Worm (Caenorhabditis elegans) whole organism, L4/young adult: ENCODE data around the gene C30G12.1.

Experiments used
- W03F9.2 ChIP-seq: fragments of 150-350 bp; optimal IDR thresholded peaks from 2 replicates; lab custom pipeline; 2014; ENCODE audit warnings: missing biosample characterization, missing genetic modification characterization
- dao-5 ChIP-seq: sonication (generic microtip); optimal IDR thresholded peaks from 2 replicates; lab custom pipeline; 2016; ENCODE audit warnings: missing genotype, missing genetic modification characterization, moderate library complexity, missing compliant biosample characterization
- him-1 ChIP-seq: sonication (generic microtip); optimal IDR thresholded peaks from 2 replicates; lab custom pipeline; 2016; ENCODE audit warnings: missing genotype, missing genetic modification reagents, missing genetic modification characterization, missing compliant biosample characterization

C30G12.1 gene

DNA sequence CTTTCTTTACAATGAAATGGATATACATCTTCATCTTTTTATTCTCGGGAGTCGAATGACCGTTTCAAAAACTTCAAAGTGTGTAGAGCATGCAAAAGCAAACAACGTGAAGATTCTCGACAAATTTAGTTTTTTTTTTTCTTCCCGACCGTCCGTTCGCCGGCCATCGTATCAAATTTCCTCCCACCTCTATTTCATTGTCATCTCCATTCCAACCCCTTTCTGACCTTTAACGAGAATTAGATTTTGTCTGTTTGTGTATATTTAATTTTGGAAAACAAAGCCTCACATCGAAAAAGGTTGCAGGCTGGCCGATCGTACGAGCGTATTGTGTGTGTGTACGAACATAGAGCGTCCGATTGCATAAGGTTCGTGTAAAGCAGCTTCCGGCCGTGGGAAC lies at the start of gene C30G12.1:
Gene C30G12.1 (plus strand): TSS at position 301 of the 400 bp plus-strand sequence.
- TF ChIP-seq dao-5 (tag; lab: Kevin White, UChicago) (no peak), him-1 (tag; lab: Kevin White, UChicago) (no peak), W03F9.2 (tag; lab: Kevin White, UChicago) (no peak)

DNA sequence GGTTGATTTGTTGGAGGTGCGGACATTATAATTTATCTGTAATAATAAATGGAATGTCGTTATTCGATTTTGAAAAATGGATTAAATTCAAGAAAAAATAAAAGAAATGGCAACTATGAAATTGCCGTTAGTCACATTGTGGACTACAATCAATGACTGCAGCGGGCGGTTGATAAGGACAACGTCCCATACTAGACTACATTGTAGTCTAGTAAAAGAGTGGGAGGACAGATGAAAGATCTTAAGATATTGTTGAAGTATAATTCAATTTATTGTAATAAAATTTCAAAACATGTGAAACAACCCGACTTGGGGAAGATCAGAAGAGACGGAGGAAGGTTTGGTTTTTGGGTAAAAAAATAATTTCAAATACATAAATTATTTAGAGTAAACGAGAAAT lies 47.2 kb upstream of the C30G12.1 start, which contains the start of the genes prx-13 and ada-2:
Gene prx-13 (minus strand): TSS at position 38 of the 400 bp plus-strand sequence.
Gene ada-2 (plus strand): TSS at position 282 of the 400 bp plus-strand sequence.
- TF ChIP-seq dao-5 (tag; lab: Kevin White, UChicago): no peak
- no peak for TF ChIP-seq W03F9.2 (tag; lab: Kevin White, UChicago)
- TF ChIP-seq him-1 (tag; lab: Kevin White, UChicago): no peak

DNA sequence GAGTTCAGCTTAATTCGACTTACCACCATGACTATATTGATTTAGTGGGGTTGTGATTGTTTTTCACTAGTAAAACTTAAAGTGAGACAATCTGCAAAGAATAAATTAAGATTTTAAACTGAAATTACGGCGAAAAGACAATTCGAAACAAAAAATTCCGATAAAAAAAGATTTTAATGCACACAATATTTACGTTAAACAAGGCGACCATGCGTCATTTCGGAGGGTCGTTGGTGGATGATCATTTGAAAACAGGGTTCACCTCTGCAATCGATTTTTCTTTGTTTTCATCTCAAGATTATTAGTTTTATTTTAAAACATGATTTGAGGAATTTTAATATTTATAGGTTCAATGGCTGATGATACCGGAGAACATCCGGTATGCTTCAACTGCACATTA lies 46.1 kb upstream of the C30G12.1 start, which contains the start of gene lsm-4:
Gene lsm-4 (minus strand): TSS at position 91 of the 400 bp plus-strand sequence.
- TF ChIP-seq him-1 (tag; lab: Kevin White, UChicago): no peak
- TF ChIP-seq dao-5 (tag; lab: Kevin White, UChicago): no peak
- TF ChIP-seq W03F9.2 (tag; lab: Kevin White, UChicago): no peak

DNA sequence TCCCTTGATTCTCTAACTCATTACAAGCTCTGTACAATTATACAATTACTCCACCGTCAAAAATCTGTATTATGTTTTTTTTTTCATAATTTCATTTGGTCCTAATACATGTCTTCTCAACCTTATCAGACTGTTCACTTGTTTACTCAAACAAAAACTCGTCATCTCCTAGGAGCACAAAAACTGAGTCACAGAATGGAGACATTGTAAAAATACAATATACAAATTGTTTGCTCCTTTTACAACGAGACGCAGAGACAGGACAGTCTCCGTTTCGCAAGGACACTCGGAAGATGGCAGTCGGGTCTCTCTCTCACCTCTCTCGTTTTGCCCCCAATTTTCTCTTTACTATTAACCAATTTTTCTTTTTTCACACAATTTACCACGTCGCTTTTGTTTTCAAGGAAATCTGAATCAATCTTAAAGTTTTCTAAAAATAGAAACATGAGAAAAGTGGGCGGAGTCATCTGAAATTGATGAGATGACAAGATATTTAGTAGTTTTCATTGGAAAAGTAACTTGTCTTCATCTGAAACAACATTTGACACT lies 43.5 kb upstream of the C30G12.1 start, which contains the start of gene F32A5.8:
Gene F32A5.8 (plus strand): TSS at position 499 of the 549 bp plus-strand sequence.
- no peak for TF ChIP-seq him-1 (tag; lab: Kevin White, UChicago)
- TF ChIP-seq W03F9.2 (tag; lab: Kevin White, UChicago): no peak
- TF ChIP-seq dao-5 (tag; lab: Kevin White, UChicago): no peak

DNA sequence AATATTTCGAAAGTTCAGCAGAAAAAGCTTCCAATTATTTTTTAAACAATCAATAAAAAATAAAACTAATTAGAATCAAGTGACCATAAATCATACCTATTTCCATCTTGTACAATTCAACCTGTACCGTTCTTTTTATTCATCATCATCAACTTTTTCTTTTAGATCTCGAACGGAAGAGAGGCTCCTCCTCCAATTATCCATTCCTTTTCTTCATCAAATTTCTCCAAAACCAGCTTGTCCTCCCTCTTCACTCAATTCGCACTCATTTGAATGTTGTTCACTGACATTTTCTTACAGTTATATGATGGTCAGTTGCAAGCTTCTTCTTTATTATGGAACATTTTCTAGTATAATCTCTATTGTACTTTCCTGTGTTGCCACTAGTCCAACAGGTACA lies 37.3 kb upstream of the C30G12.1 start, which contains the start of gene C30G12.4:
Gene C30G12.4 (plus strand): TSS at position 301 of the 400 bp plus-strand sequence.
- no peak for TF ChIP-seq W03F9.2 (tag; lab: Kevin White, UChicago)
- no peak for TF ChIP-seq dao-5 (tag; lab: Kevin White, UChicago)
- TF ChIP-seq him-1 (tag; lab: Kevin White, UChicago): no peak

DNA sequence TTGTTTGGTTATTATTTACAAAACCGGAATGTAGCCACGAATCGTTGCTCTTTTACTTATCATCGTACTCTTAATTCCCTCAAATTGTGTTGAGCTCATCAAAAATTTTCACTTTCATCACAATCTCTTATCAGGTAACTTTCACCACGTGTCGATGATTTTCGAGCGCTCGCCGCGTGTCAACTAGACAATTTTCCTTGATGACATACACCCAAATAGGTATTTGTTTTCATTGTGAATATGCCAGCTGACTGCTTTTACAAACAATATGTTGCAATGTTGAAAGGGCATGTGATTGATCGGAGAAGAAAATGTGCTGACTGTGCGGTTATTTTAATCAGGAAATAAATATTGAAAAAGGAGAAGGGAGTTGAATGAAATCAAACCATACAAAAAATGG lies 34.5 kb upstream of the C30G12.1 start:
- no peak for TF ChIP-seq dao-5 (tag; lab: Kevin White, UChicago)
- no peak for TF ChIP-seq him-1 (tag; lab: Kevin White, UChicago)
- no peak for TF ChIP-seq W03F9.2 (tag; lab: Kevin White, UChicago)

DNA sequence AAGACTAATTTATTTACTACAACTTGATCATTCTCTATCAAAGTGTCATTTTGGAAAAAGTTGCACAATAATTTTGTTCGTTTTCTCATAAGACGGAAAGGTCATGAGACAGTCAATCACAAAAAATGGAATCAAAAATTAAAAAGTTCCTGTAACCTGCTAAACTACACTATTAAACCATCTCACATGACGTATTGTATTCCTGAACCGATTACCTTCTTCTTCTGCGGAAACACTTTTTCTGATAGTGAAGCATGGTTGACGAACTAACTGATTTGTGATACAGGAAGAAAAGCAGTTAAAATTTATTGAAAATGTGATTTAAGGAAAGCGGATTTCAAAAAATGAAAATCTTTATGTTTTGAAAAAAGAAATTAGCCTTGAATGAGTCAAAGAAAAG lies 29.4 kb upstream of the C30G12.1 start:
- TF ChIP-seq him-1 (tag; lab: Kevin White, UChicago) (no peak), W03F9.2 (tag; lab: Kevin White, UChicago) (no peak), dao-5 (tag; lab: Kevin White, UChicago) (no peak)

DNA sequence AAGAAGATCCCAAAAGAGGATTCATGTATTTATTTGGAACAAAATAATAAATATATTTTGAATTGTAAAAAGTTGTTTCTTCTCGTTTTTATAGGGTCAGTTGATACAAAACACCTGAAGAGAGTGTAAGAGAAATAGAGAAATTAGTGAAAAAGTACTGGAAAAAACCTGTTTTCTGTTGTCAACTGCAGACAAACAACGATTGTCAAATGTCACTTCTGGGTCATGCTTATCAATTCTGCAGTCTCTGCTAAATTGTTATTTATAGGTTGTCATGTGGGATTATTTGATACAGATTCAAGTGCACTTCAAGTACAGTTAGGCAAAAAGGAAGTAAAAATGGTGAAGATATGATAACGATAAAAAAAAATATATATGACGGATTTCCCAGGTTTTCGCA lies 26.6 kb upstream of the C30G12.1 start:
- TF ChIP-seq dao-5 (tag; lab: Kevin White, UChicago) (no peak), him-1 (tag; lab: Kevin White, UChicago) (no peak), W03F9.2 (tag; lab: Kevin White, UChicago) (no peak)

DNA sequence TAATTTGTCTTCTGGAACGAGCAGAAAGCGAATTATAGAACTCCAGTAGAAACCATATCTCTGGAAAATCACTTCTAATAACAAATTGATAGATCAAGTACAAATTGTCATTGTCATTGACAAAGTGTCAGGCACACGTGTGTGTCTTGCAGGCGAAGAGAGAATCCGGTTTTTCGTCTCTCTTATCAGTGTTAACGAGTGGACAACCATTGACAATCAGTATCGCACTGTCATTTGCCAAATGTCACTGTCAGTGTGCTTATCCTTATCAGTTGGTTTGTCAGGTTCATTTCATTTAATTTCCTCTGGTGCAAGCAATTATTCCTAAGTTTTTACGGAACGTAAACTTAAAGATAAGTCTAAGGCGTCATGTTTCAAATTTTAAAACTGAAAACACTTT lies 25.6 kb upstream of the C30G12.1 start:
- no peak for TF ChIP-seq him-1 (tag; lab: Kevin White, UChicago)
- no peak for TF ChIP-seq W03F9.2 (tag; lab: Kevin White, UChicago)
- TF ChIP-seq dao-5 (tag; lab: Kevin White, UChicago): no peak

DNA sequence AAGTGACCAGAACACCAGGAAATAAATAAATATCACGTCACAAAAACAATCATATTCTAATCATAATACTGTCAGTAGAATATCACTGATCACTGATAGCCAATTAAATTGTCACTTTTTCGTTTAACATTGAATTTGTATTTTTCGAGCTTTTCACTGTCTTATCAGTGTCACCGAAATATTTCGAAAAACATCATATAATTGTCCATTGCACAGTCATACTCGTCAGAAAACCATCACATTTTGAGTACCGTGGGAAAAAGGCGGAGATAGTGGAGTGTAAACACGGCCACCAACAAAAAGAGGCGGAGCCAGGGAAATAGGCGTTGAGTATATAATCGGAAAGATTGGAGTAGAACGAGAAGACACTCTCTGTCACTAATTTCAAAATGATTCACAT lies 21.9 kb upstream of the C30G12.1 start:
- TF ChIP-seq him-1 (tag; lab: Kevin White, UChicago) (no peak), dao-5 (tag; lab: Kevin White, UChicago) (no peak), W03F9.2 (tag; lab: Kevin White, UChicago) (no peak)

DNA sequence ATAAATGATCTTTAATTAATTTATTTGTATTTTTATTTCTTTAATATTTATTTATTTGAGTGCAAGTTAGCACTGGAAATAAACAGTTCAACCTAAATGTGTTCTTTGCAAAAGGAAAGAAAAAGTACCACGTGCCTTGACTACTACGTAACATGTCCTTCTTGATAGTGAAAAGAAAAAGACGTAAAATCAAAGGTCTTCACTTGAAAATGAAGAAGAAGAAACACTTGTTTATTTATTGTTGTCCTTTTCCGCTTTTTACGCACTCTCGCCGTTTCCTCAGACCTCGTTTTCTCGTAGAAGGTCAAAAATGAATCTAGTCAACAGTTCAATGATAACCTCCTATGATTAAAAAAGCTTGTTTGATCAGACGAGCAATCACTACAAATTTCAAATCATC lies 21.2 kb upstream of the C30G12.1 start:
- TF ChIP-seq W03F9.2 (tag; lab: Kevin White, UChicago) (no peak), him-1 (tag; lab: Kevin White, UChicago) (no peak), dao-5 (tag; lab: Kevin White, UChicago) (no peak)

DNA sequence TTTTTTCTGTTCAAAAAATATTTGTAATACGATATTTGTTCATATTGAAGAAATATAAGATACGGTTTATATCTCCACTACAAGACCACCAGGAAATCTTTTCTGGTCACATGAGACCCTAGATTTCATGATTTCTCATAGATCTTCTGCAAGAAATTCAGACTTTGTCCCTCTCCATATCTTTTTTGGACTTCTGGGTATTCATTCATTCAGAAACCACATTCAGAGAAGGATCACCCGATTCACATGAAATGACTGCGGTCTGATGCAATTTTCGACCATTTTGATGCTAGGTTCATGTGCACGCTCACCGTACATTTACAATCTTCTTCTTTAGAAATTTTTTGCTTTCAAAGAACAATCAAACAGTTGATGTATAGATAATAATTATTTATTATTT lies 19.3 kb upstream of the C30G12.1 start:
- TF ChIP-seq him-1 (tag; lab: Kevin White, UChicago) (no peak), dao-5 (tag; lab: Kevin White, UChicago) (no peak), W03F9.2 (tag; lab: Kevin White, UChicago) (no peak)

DNA sequence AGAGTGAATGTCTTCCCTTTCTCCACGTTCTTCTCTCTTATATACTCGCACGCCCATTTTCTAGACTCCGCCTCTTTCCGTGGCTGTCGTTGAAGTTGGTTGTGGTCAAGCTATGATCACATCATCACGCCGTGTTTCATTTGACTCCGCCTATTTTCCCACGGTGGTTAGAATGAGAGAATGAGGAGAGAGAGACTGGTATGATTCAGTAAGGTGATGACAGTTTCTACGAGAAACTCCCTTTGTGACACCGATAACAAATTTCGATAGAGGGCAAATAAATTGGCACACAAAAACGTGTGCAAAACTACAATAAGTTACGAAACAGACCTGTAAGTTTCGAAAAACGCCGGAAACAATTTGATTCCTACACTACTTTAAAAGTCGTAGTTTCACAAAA lies 18.6 kb upstream of the C30G12.1 start:
- TF ChIP-seq him-1 (tag; lab: Kevin White, UChicago) (no peak), W03F9.2 (tag; lab: Kevin White, UChicago) (no peak), dao-5 (tag; lab: Kevin White, UChicago) (no peak)

DNA sequence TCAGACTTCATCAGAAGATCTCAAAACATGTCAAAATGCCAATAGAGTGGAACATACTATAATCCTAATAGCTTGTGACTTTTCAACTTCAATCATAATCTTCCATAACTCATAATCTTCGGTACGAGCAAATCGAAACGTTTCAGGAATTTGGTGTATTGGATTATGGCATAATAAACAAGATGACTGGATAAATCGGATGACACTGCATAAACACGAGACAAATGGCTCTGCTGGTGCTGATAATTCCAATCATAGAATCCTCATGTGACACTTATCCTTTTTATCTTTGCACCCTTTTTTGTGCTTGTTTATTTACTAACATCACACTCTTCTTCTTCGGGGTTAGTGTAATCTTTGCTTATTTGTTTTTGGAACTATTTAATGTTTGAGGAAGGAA lies 16.1 kb upstream of the C30G12.1 start:
- no peak for TF ChIP-seq W03F9.2 (tag; lab: Kevin White, UChicago)
- TF ChIP-seq him-1 (tag; lab: Kevin White, UChicago): no peak
- no peak for TF ChIP-seq dao-5 (tag; lab: Kevin White, UChicago)
